Worm (Caenorhabditis elegans) whole organism, late embryonic: ENCODE measurements around the gene nas-8.

Experiments
- C08G9.2 ChIP-seq: sonication (generic microtip); optimal IDR thresholded peaks from 2 replicates; lab custom pipeline; 2016; ENCODE audit warnings: mild to moderate bottlenecking, missing genetic modification characterization, moderate library complexity, missing compliant biosample characterization
- C38D4.7 ChIP-seq: fragments of 200-800 bp; sonication (Bioruptor generic); optimal IDR thresholded peaks from 2 replicates; lab custom pipeline; 2018; ENCODE audit warnings: mild to moderate bottlenecking, missing genetic modification characterization, moderate library complexity, missing compliant biosample characterization
- F13H6.1 ChIP-seq: sonication (generic microtip); optimal IDR thresholded peaks from 2 replicates; lab custom pipeline; 2016; ENCODE audit warnings: missing genetic modification characterization, missing compliant biosample characterization
- K02D7.2 ChIP-seq: sonication (generic microtip); optimal IDR thresholded peaks from 2 replicates; lab custom pipeline; 2017; ENCODE audit warnings: mild to moderate bottlenecking, missing genetic modification characterization, missing compliant biosample characterization
- ama-1 ChIP-seq: fragments of 150-350 bp; optimal IDR thresholded peaks from 2 replicates; lab custom pipeline; 2014
- ceh-18 ChIP-seq: sonication (generic microtip); optimal IDR thresholded peaks from 2 replicates; lab custom pipeline; 2016; ENCODE audit warnings: missing genetic modification characterization, missing compliant biosample characterization
- ceh-2 ChIP-seq: sonication (generic microtip); optimal IDR thresholded peaks from 2 replicates; lab custom pipeline; 2016; ENCODE audit warnings: missing genotype, missing genetic modification characterization, missing compliant biosample characterization
- ceh-22 ChIP-seq: sonication (generic microtip); optimal IDR thresholded peaks from 2 replicates; lab custom pipeline; 2017; ENCODE audit warnings: missing biosample characterization, missing genetic modification characterization
- ceh-24 ChIP-seq: sonication (generic microtip); optimal IDR thresholded peaks from 2 replicates; lab custom pipeline; 2016; ENCODE audit warnings: mild to moderate bottlenecking, missing genetic modification characterization, missing compliant biosample characterization
- ceh-31 ChIP-seq: sonication (generic microtip); optimal IDR thresholded peaks from 2 replicates; lab custom pipeline; 2016; ENCODE audit warnings: missing genetic modification characterization, missing compliant biosample characterization
- ceh-9 ChIP-seq: sonication (generic microtip); optimal IDR thresholded peaks from 2 replicates; lab custom pipeline; 2016; ENCODE audit warnings: mild to moderate bottlenecking, missing genetic modification characterization, inconsistent platforms, missing compliant biosample characterization
- che-1 ChIP-seq: sonication (generic microtip); optimal IDR thresholded peaks from 2 replicates; lab custom pipeline; 2016; ENCODE audit warnings: mild to moderate bottlenecking, missing genetic modification characterization, missing compliant biosample characterization
- dmd-4 ChIP-seq: sonication (generic microtip); optimal IDR thresholded peaks from 2 replicates; lab custom pipeline; 2016; ENCODE audit warnings: borderline replicate concordance, missing genetic modification characterization, missing compliant biosample characterization
- dve-1 ChIP-seq: sonication (generic microtip); optimal IDR thresholded peaks from 2 replicates; lab custom pipeline; 2017; ENCODE audit warnings: antibody characterized with exemption, mild to moderate bottlenecking, missing genetic modification characterization, missing compliant biosample characterization
- elt-2 ChIP-seq: sonication (generic microtip); optimal IDR thresholded peaks from 2 replicates; lab custom pipeline; 2016; ENCODE audit warnings: missing genetic modification reagents, missing genetic modification characterization, missing compliant biosample characterization
- elt-4 ChIP-seq: sonication (generic microtip); optimal IDR thresholded peaks from 2 replicates; lab custom pipeline; 2016; ENCODE audit warnings: missing genetic modification characterization, missing compliant biosample characterization
- eyg-1 ChIP-seq: sonication (generic microtip); optimal IDR thresholded peaks from 2 replicates; lab custom pipeline; 2016; ENCODE audit warnings: missing genotype, missing genetic modification characterization, missing compliant biosample characterization
- hlh-13 ChIP-seq: fragments of 200-800 bp; sonication (Bioruptor generic); optimal IDR thresholded peaks from 2 replicates; lab custom pipeline; 2018; ENCODE audit warnings: mild to moderate bottlenecking, missing genetic modification characterization, missing compliant biosample characterization
- hlh-30 ChIP-seq: sonication (generic microtip); optimal IDR thresholded peaks from 2 replicates; lab custom pipeline; 2017; ENCODE audit warnings: antibody characterized with exemption, missing genetic modification characterization, missing compliant biosample characterization; ENCODE audit not compliant: insufficient read depth
- hlh-6 ChIP-seq: sonication (generic microtip); optimal IDR thresholded peaks from 2 replicates; lab custom pipeline; 2016; ENCODE audit warnings: missing genotype, missing genetic modification characterization, missing compliant biosample characterization
- madf-2 ChIP-seq: sonication (generic microtip); optimal IDR thresholded peaks from 2 replicates; lab custom pipeline; 2017; ENCODE audit warnings: missing genetic modification characterization, missing compliant biosample characterization
- nfya-1 ChIP-seq: sonication (generic microtip); optimal IDR thresholded peaks from 2 replicates; lab custom pipeline; 2017; ENCODE audit warnings: missing genetic modification characterization, mild to moderate bottlenecking, missing compliant biosample characterization, antibody characterized with exemption, moderate library complexity
- odd-2 ChIP-seq: sonication (generic microtip); optimal IDR thresholded peaks from 2 replicates; lab custom pipeline; 2017; ENCODE audit warnings: antibody characterized with exemption, mild to moderate bottlenecking, missing genetic modification characterization, missing compliant biosample characterization
- pag-3 ChIP-seq: sonication (generic microtip); optimal IDR thresholded peaks from 2 replicates; lab custom pipeline; 2016; ENCODE audit warnings: missing compliant biosample characterization, missing genetic modification characterization, borderline replicate concordance
- pha-2 ChIP-seq: sonication (generic microtip); optimal IDR thresholded peaks from 2 replicates; lab custom pipeline; 2017; ENCODE audit warnings: mild to moderate bottlenecking, missing genetic modification characterization, missing compliant biosample characterization
- pha-4 ChIP-seq: fragments of 150-350 bp; optimal IDR thresholded peaks from 2 replicates; lab custom pipeline; 2018; ENCODE audit warnings: missing biosample characterization, missing genetic modification reagents, missing genetic modification characterization
- pqm-1 ChIP-seq: sonication (generic microtip); optimal IDR thresholded peaks from 2 replicates; lab custom pipeline; 2016; ENCODE audit warnings: missing genetic modification characterization, missing compliant biosample characterization
- ref-2 ChIP-seq: sonication (generic microtip); optimal IDR thresholded peaks from 2 replicates; lab custom pipeline; 2016; ENCODE audit warnings: missing genetic modification characterization, missing compliant biosample characterization
- rnt-1 ChIP-seq: sonication (generic microtip); optimal IDR thresholded peaks from 2 replicates; lab custom pipeline; 2016; ENCODE audit warnings: missing genetic modification characterization, missing compliant biosample characterization
- sox-2 ChIP-seq: fragments of 200-800 bp; sonication (Bioruptor generic); IDR thresholded peaks from 2 replicates; pipeline ENCODE4 v1.3.6; 2022; ENCODE audit warnings: missing genetic modification reagents, missing genetic modification characterization, missing compliant biosample characterization
- sox-4 ChIP-seq: sonication (generic microtip); optimal IDR thresholded peaks from 2 replicates; lab custom pipeline; 2017; ENCODE audit warnings: mild to moderate bottlenecking, missing genetic modification characterization, inconsistent platforms, missing compliant biosample characterization
- tbx-7 ChIP-seq: sonication (generic microtip); optimal IDR thresholded peaks from 2 replicates; lab custom pipeline; 2016; ENCODE audit warnings: missing genotype, missing genetic modification characterization, missing compliant biosample characterization
- unc-55 ChIP-seq: sonication (generic microtip); optimal IDR thresholded peaks from 2 replicates; lab custom pipeline; 2017; ENCODE audit warnings: missing biosample characterization, missing genetic modification reagents, missing genetic modification characterization
- unc-86 ChIP-seq: sonication (generic microtip); optimal IDR thresholded peaks from 2 replicates; lab custom pipeline; 2016; ENCODE audit warnings: missing genetic modification characterization, missing compliant biosample characterization
- zip-5 ChIP-seq: sonication (generic microtip); optimal IDR thresholded peaks from 2 replicates; lab custom pipeline; 2016; ENCODE audit warnings: missing genetic modification characterization, missing compliant biosample characterization

Gene nas-8

ce11 chrIV:7094216-7094758 lies 20.4 kb upstream of the nas-8 start, which contains the start of gene deb-1:
Gene deb-1 (minus strand): TSS chrIV:7094266.
- TF ChIP-seq che-1 (tag; lab: Kevin White, UChicago) (no peak), elt-2 (tag; lab: Kevin White, UChicago) (peak; percentile 8)

- TF ChIP-seq nfya-1 (tag; lab: Kevin White, UChicago): peak; percentile 31
- TF ChIP-seq ref-2: peak; percentile 34
- no peak for TF ChIP-seq pag-3
- TF ChIP-seq pha-2 (tag; lab: Kevin White, UChicago): no peak
- no peak for TF ChIP-seq odd-2 (tag; lab: Kevin White, UChicago)
- no peak for TF ChIP-seq ceh-9 (tag; lab: Kevin White, UChicago)
- peak; percentile 67 for TF ChIP-seq ceh-18 (tag; lab: Kevin White, UChicago)
- no peak for TF ChIP-seq ceh-31 (tag; lab: Kevin White, UChicago)
- TF ChIP-seq hlh-30: no peak
- peak; percentile 41 for TF ChIP-seq unc-55 (GFP tag; lab: Kevin White, UChicago)
- TF ChIP-seq sox-2 (GFP tag; lab: Robert Waterston, UW): no peak
- TF ChIP-seq dmd-4: no peak
- TF ChIP-seq C08G9.2 (tag; lab: Kevin White, UChicago): peak; percentile 5
- TF ChIP-seq rnt-1: peak; percentile 75
- TF ChIP-seq K02D7.2 (tag; lab: Kevin White, UChicago): no peak
- no peak for TF ChIP-seq che-1 (tag; lab: Kevin White, UChicago)
- TF ChIP-seq ama-1 (lab: Kevin White, UChicago): no peak
- TF ChIP-seq hlh-6 (tag; lab: Kevin White, UChicago): no peak
Observed at ce11 chrIV:7095396-7095964, 19.2 kb upstream of the nas-8 start.

ce11 chrIV:7096097-7096496 lies 18.6 kb upstream of the nas-8 start:
- TF ChIP-seq ceh-22 (tag; lab: Kevin White, UChicago) (no peak), pqm-1 (tag; lab: Kevin White, UChicago) (no peak), hlh-13 (no peak)

- TF ChIP-seq ceh-9 (tag; lab: Kevin White, UChicago): no peak
- no peak for TF ChIP-seq eyg-1 (tag; lab: Kevin White, UChicago)
- no peak for TF ChIP-seq dve-1 (tag; lab: Kevin White, UChicago)
- no peak for TF ChIP-seq pag-3
- TF ChIP-seq F13H6.1 (tag; lab: Kevin White, UChicago): no peak
- TF ChIP-seq ceh-24 (tag; lab: Kevin White, UChicago): no peak
- no peak for TF ChIP-seq dmd-4
- TF ChIP-seq elt-2 (tag; lab: Kevin White, UChicago): no peak
- TF ChIP-seq pha-4 (tag; lab: Kevin White, UChicago): no peak
- TF ChIP-seq ceh-2 (tag; lab: Kevin White, UChicago): no peak
- no peak for TF ChIP-seq sox-4 (tag; lab: Kevin White, UChicago)
- no peak for TF ChIP-seq hlh-6 (tag; lab: Kevin White, UChicago)
- no peak for TF ChIP-seq rnt-1
- TF ChIP-seq zip-5 (tag; lab: Kevin White, UChicago): no peak
- no peak for TF ChIP-seq hlh-30
- TF ChIP-seq C38D4.7 (GFP tag; lab: Kevin White, UChicago): no peak
- no peak for TF ChIP-seq tbx-7 (tag; lab: Kevin White, UChicago)
- TF ChIP-seq elt-4: no peak
- no peak for TF ChIP-seq madf-2 (tag; lab: Kevin White, UChicago)
- no peak for TF ChIP-seq unc-86 (tag; lab: Kevin White, UChicago)
- TF ChIP-seq, all 69 proteins: peak for 0
Observed at ce11 chrIV:7097450-7097849, 17.2 kb upstream of the nas-8 start.
